Fruit fly (Drosophila melanogaster) whole organism, wandering third instar larva: ENCODE results near the gene Pkd2.

ENCODE experiments used
- Abd-B ChIP-seq: fragments of >200 bp; optimal IDR thresholded peaks from 2 replicates; lab custom pipeline; 2017; ENCODE audit warnings: missing biosample characterization, missing genetic modification characterization
- CG32264 ChIP-seq: fragments of 200-800 bp; sonication (Bioruptor generic); optimal IDR thresholded peaks from 2 replicates; lab custom pipeline; 2016; ENCODE audit warnings: missing biosample characterization, missing genetic modification characterization
- CG9705 ChIP-seq: fragments of 200-800 bp; sonication (Bioruptor generic); optimal IDR thresholded peaks from 2 replicates; lab custom pipeline; 2018; ENCODE audit warnings: missing biosample characterization, mild to moderate bottlenecking, missing genetic modification characterization
- CrebA ChIP-seq: fragments of 200-800 bp; sonication (Bioruptor generic); optimal IDR thresholded peaks from 2 replicates; lab custom pipeline; 2016; ENCODE audit warnings: missing biosample characterization, mild to moderate bottlenecking, missing genetic modification characterization, borderline replicate concordance
- Dfd ChIP-seq: fragments of >200 bp; optimal IDR thresholded peaks from 2 replicates; lab custom pipeline; 2017; ENCODE audit warnings: missing biosample characterization, missing genetic modification characterization
- Dif ChIP-seq: fragments of 200-275, 200-300 bp; sonication (Bioruptor generic); optimal IDR thresholded peaks from 2 replicates; lab custom pipeline; 2018; ENCODE audit warnings: missing biosample characterization, missing genetic modification characterization; ENCODE audit not compliant: partially characterized antibody
- GATAd ChIP-seq: sonication (Bioruptor generic); optimal IDR thresholded peaks from 2 replicates; lab custom pipeline; 2016; ENCODE audit warnings: missing biosample characterization, missing genetic modification characterization
- HLH106 ChIP-seq: fragments of 200-800 bp; optimal IDR thresholded peaks from 3 replicates; lab custom pipeline; 2019; ENCODE audit warnings: missing biosample characterization, mild to moderate bottlenecking, missing genetic modification characterization, moderate library complexity
- Hnf4 ChIP-seq: fragments of 200-800 bp; sonication (Bioruptor generic); optimal IDR thresholded peaks from 2 replicates; lab custom pipeline; 2016; ENCODE audit warnings: missing biosample characterization, mild to moderate bottlenecking, missing genetic modification characterization
- Hr78 ChIP-seq: fragments of >200 bp; optimal IDR thresholded peaks from 2 replicates; lab custom pipeline; 2017; ENCODE audit warnings: missing biosample characterization, missing genetic modification characterization
- Hr83 ChIP-seq: fragments of 200-300 bp; sonication (Bioruptor generic); optimal IDR thresholded peaks from 2 replicates; lab custom pipeline; 2016; ENCODE audit warnings: missing biosample characterization, mild to moderate bottlenecking, missing genetic modification characterization, moderate library complexity; ENCODE audit not compliant: poor library complexity, severe bottlenecking
- Jra ChIP-seq: sonication (Bioruptor generic); optimal IDR thresholded peaks from 2 replicates; lab custom pipeline; 2016; ENCODE audit warnings: missing biosample characterization, missing genetic modification characterization
- Mio ChIP-seq: sonication (Bioruptor generic); optimal IDR thresholded peaks from 2 replicates; lab custom pipeline; 2016; ENCODE audit warnings: missing biosample characterization, missing genetic modification characterization
- Myc ChIP-seq: fragments of >200 bp; optimal IDR thresholded peaks from 2 replicates; lab custom pipeline; 2017
- N ChIP-seq: fragments of >200 bp; optimal IDR thresholded peaks from 2 replicates; lab custom pipeline; 2018; ENCODE audit warnings: missing biosample characterization, missing external identifiers, missing genetic modification characterization
- OdsH ChIP-seq: fragments of 200-800 bp; sonication (Bioruptor generic); optimal IDR thresholded peaks from 2 replicates; lab custom pipeline; 2016; ENCODE audit warnings: missing biosample characterization, mild to moderate bottlenecking, missing genetic modification characterization
- Rel ChIP-seq, 2 experiments: fragments of 200-800 bp; sonication (Bioruptor generic) in 1 of 2; optimal IDR thresholded peaks; 2 replicates in 1 of 2; 3 replicates in 1 of 2; lab custom pipeline; 2016 to 2019; ENCODE audit warnings: mild to moderate bottlenecking in 2 of 2, missing biosample characterization in 2 of 2, missing genetic modification characterization in 2 of 2, moderate library complexity in 1 of 2
- Sp1 ChIP-seq: fragments of 200-800 bp; sonication (Bioruptor generic); optimal IDR thresholded peaks from 3 replicates; lab custom pipeline; 2019; ENCODE audit warnings: missing biosample characterization, mild to moderate bottlenecking, missing genetic modification characterization, moderate library complexity
- Vsx2 ChIP-seq: fragments of 200-300, 225-300 bp; sonication (Bioruptor generic); optimal IDR thresholded peaks from 2 replicates; lab custom pipeline; 2018; ENCODE audit warnings: missing biosample characterization, missing genetic modification characterization; ENCODE audit not compliant: partially characterized antibody
- br ChIP-seq: fragments of 200-800 bp; sonication (Bioruptor generic); optimal IDR thresholded peaks from 2 replicates; lab custom pipeline; 2016; ENCODE audit warnings: missing biosample characterization, missing genetic modification characterization
- brk ChIP-seq: fragments of 200-800 bp; sonication (Bioruptor generic); optimal IDR thresholded peaks from 2 replicates; lab custom pipeline; 2016; ENCODE audit warnings: missing biosample characterization, mild to moderate bottlenecking, missing genetic modification characterization
- dl ChIP-seq, 2 experiments: fragments of 175-275, 200-275 bp in 1 of 2; fragments of 200-275 bp in 1 of 2; sonication (Bioruptor generic); optimal IDR thresholded peaks; lab custom pipeline; 2018; ENCODE audit warnings: mild to moderate bottlenecking in 2 of 2, missing biosample characterization in 2 of 2, missing genetic modification characterization in 2 of 2, moderate library complexity in 2 of 2; ENCODE audit not compliant: partially characterized antibody in 2 of 2, insufficient read depth in 1 of 2
- dmrt93B ChIP-seq: fragments of 200-800 bp; sonication (Bioruptor generic); optimal IDR thresholded peaks from 2 replicates; lab custom pipeline; 2018; ENCODE audit warnings: missing biosample characterization, mild to moderate bottlenecking, missing genetic modification characterization
- dsf ChIP-seq: sonication (Bioruptor generic); optimal IDR thresholded peaks from 2 replicates; lab custom pipeline; 2016; ENCODE audit warnings: missing biosample characterization, missing genetic modification characterization, borderline replicate concordance
- ey ChIP-seq: fragments of 200-800 bp; sonication (Bioruptor generic); optimal IDR thresholded peaks from 2 replicates; lab custom pipeline; 2016; ENCODE audit warnings: missing biosample characterization, missing genetic modification characterization
- foxo ChIP-seq, 2 experiments: fragments of 200-800 bp; sonication (Bioruptor generic); optimal IDR thresholded peaks; 2 replicates in 1 of 2; 3 replicates in 1 of 2; lab custom pipeline; 2016 to 2017; ENCODE audit warnings: missing biosample characterization in 2 of 2, missing genetic modification characterization in 2 of 2
- fru ChIP-seq: fragments of 200-800 bp; sonication (Bioruptor generic); optimal IDR thresholded peaks from 3 replicates; lab custom pipeline; 2016; ENCODE audit warnings: missing biosample characterization, mild to moderate bottlenecking, missing genetic modification characterization
- h ChIP-seq: fragments of 200-800 bp; sonication (Bioruptor generic); optimal IDR thresholded peaks from 3 replicates; lab custom pipeline; 2016; ENCODE audit warnings: missing biosample characterization, mild to moderate bottlenecking, missing genetic modification characterization
- jim ChIP-seq: fragments of 175-275, 200-325 bp; sonication (Bioruptor generic); optimal IDR thresholded peaks from 2 replicates; lab custom pipeline; 2016; ENCODE audit warnings: missing biosample characterization, mild to moderate bottlenecking, missing genetic modification characterization
- lola ChIP-seq: fragments of >200 bp; optimal IDR thresholded peaks from 2 replicates; lab custom pipeline; 2017; ENCODE audit warnings: missing biosample characterization, missing genetic modification characterization
- pan ChIP-seq: fragments of >200 bp; optimal IDR thresholded peaks from 2 replicates; lab custom pipeline; 2017
- psq ChIP-seq: fragments of 200-800 bp; sonication (Bioruptor generic); optimal IDR thresholded peaks from 3 replicates; lab custom pipeline; 2017; ENCODE audit warnings: missing biosample characterization, mild to moderate bottlenecking, missing genetic modification characterization, moderate library complexity
- rgr ChIP-seq: fragments of 200-800 bp; sonication (Bioruptor generic); optimal IDR thresholded peaks from 3 replicates; lab custom pipeline; 2016; ENCODE audit warnings: missing biosample characterization, mild to moderate bottlenecking, missing genetic modification characterization
- sage ChIP-seq: fragments of 200-800 bp; sonication (Bioruptor generic); optimal IDR thresholded peaks from 2 replicates; lab custom pipeline; 2016; ENCODE audit warnings: missing biosample characterization, mild to moderate bottlenecking, missing genetic modification characterization
- sv ChIP-seq: fragments of 200-800 bp; sonication (Bioruptor generic); optimal IDR thresholded peaks from 3 replicates; lab custom pipeline; 2016; ENCODE audit warnings: missing biosample characterization, missing genetic modification characterization
- tai ChIP-seq: sonication (Bioruptor generic); optimal IDR thresholded peaks from 2 replicates; lab custom pipeline; 2016; ENCODE audit warnings: missing biosample characterization, missing genetic modification characterization
- usp ChIP-seq: fragments of >200 bp; optimal IDR thresholded peaks from 2 replicates; lab custom pipeline; 2017; ENCODE audit warnings: missing biosample characterization, missing genetic modification characterization
- woc ChIP-seq: sonication (Bioruptor generic); optimal IDR thresholded peaks from 2 replicates; lab custom pipeline; 2016; ENCODE audit warnings: missing biosample characterization, mild to moderate bottlenecking, missing genetic modification characterization

The Pkd2 gene

dm6 chr2L:12427487-12428101, 29.5 kb downstream of the Pkd2 start, which contains the start of the genes CG5446 and Trm1:
Gene CG5446 (minus strand): TSS chr2L:12427709.
Gene Trm1 (plus strand): TSS chr2L:12428028.
- no peak for TF ChIP-seq pan (lab: Kevin White, UChicago)
- TF ChIP-seq fru (GFP tag; lab: Kevin White, UChicago), result peak; percentile 66
- no peak for TF ChIP-seq dl (GFP tag; optimal IDR thresholded peaks at IDR 0.05; lab: Kevin White, UChicago; ENCODE audit: insufficient read depth in 1 of 2, partially characterized antibody in 2 of 2)
- TF ChIP-seq usp (GFP tag; lab: Kevin White, UChicago), result no peak
- TF ChIP-seq br (GFP tag; lab: Kevin White, UChicago), result peak; percentile 45
- no peak for TF ChIP-seq CG9705 (GFP tag; lab: Kevin White, UChicago)
- no peak for TF ChIP-seq Abd-B
- TF ChIP-seq Myc (lab: Kevin White, UChicago), result peak; percentile 68
- TF ChIP-seq brk (GFP tag; lab: Kevin White, UChicago), result no peak
- TF ChIP-seq N (GFP tag; lab: Kevin White, UChicago), result no peak
- TF ChIP-seq CG32264 (GFP tag; lab: Kevin White, UChicago), result no peak
- TF ChIP-seq sage (GFP tag; lab: Kevin White, UChicago), result no peak
- no peak for TF ChIP-seq GATAd (GFP tag; lab: Kevin White, UChicago)
- TF ChIP-seq Mio, result no peak
- TF ChIP-seq Sp1 (GFP tag; lab: Kevin White, UChicago), result peak; percentile 82
- no peak for TF ChIP-seq Rel (GFP tag; optimal IDR thresholded peaks at IDR 0.05; lab: Kevin White, UChicago)
- TF ChIP-seq Rel (tag; optimal IDR thresholded peaks at IDR 0.05; lab: Kevin White, UChicago), result peak; percentile 83
- TF ChIP-seq sv, result peak; percentile 24
- TF ChIP-seq HLH106, result peak; percentile 75
- TF ChIP-seq Dfd (GFP tag; lab: Kevin White, UChicago), result no peak
- peak; percentile 10 for TF ChIP-seq Hr83 (GFP tag; lab: Kevin White, UChicago)
- no peak for TF ChIP-seq Vsx2 (GFP tag; lab: Kevin White, UChicago)
- TF ChIP-seq Jra (GFP tag; lab: Kevin White, UChicago), result no peak
- peak; percentile 51 for TF ChIP-seq Hnf4 (GFP tag; lab: Kevin White, UChicago)
- TF ChIP-seq foxo (GFP tag; optimal IDR thresholded peaks at IDR 0.05; lab: Kevin White, UChicago), result peak in 1 of 2 experiments; percentile 81
- TF ChIP-seq rgr (GFP tag; lab: Kevin White, UChicago), result peak; percentile 65
- peak; percentile 38 for TF ChIP-seq Dif (GFP tag; lab: Kevin White, UChicago)
- no peak for TF ChIP-seq jim (GFP tag; lab: Kevin White, UChicago)
- no peak for TF ChIP-seq tai (GFP tag; lab: Kevin White, UChicago)
- TF ChIP-seq psq (GFP tag; lab: Kevin White, UChicago), result peak; percentile 77
- TF ChIP-seq h, result peak; percentile 52
- TF ChIP-seq OdsH (GFP tag; lab: Kevin White, UChicago), result peak; percentile 53
- no peak for TF ChIP-seq CrebA (GFP tag; lab: Kevin White, UChicago)
- TF ChIP-seq dmrt93B, result peak; percentile 11
- peak; percentile 26 for TF ChIP-seq dsf
- peak; percentile 11 for TF ChIP-seq ey (GFP tag; lab: Kevin White, UChicago)
- TF ChIP-seq lola (GFP tag; lab: Kevin White, UChicago), result no peak
- no peak for TF ChIP-seq Hr78 (GFP tag; lab: Kevin White, UChicago)
- TF ChIP-seq woc (GFP tag; lab: Kevin White, UChicago), result peak; percentile 22

dm6 chr2L:12430792-12431191, 32.7 kb downstream of the Pkd2 start, which contains the start of gene CG5435:
Gene CG5435 (minus strand): TSS chr2L:12430892.
- no peak for TF ChIP-seq dmrt93B
- TF ChIP-seq CG32264 (GFP tag; lab: Kevin White, UChicago), result no peak
- TF ChIP-seq Myc (lab: Kevin White, UChicago), result no peak
- no peak for TF ChIP-seq sage (GFP tag; lab: Kevin White, UChicago)
- TF ChIP-seq HLH106, result no peak
- no peak for TF ChIP-seq CrebA (GFP tag; lab: Kevin White, UChicago)
- TF ChIP-seq Dif (GFP tag; lab: Kevin White, UChicago), result no peak
- no peak for TF ChIP-seq Hr78 (GFP tag; lab: Kevin White, UChicago)
- TF ChIP-seq fru (GFP tag; lab: Kevin White, UChicago), result no peak
- no peak for TF ChIP-seq h
- no peak for TF ChIP-seq jim (GFP tag; lab: Kevin White, UChicago)
- no peak for TF ChIP-seq Abd-B
- TF ChIP-seq CG9705 (GFP tag; lab: Kevin White, UChicago), result no peak
- TF ChIP-seq Hr83 (GFP tag; lab: Kevin White, UChicago), result no peak
- TF ChIP-seq brk (GFP tag; lab: Kevin White, UChicago), result no peak
- no peak for TF ChIP-seq OdsH (GFP tag; lab: Kevin White, UChicago)
- TF ChIP-seq usp (GFP tag; lab: Kevin White, UChicago), result no peak
- TF ChIP-seq Hnf4 (GFP tag; lab: Kevin White, UChicago), result no peak
- no peak for TF ChIP-seq Rel (GFP tag; optimal IDR thresholded peaks at IDR 0.05; lab: Kevin White, UChicago)
- no peak for TF ChIP-seq Rel (tag; optimal IDR thresholded peaks at IDR 0.05; lab: Kevin White, UChicago)
- TF ChIP-seq ey (GFP tag; lab: Kevin White, UChicago), result no peak
- TF ChIP-seq, all 38 proteins: peak for 0
